Worm (Caenorhabditis elegans) whole organism, midembryonic: ENCODE measurements around the gene F07F6.2.

Source experiments
- cog-1 ChIP-seq: sonication (generic microtip); optimal IDR thresholded peaks from 2 replicates; lab custom pipeline; 2016; ENCODE audit warnings: missing genetic modification characterization, missing compliant biosample characterization
- ref-1 ChIP-seq: fragments of 200-800 bp; sonication (Bioruptor generic); conservative IDR thresholded peaks from 2 replicates; pipeline ENCODE4 v1.3.6; 2022; ENCODE audit warnings: missing genetic modification reagents, missing genetic modification characterization, missing compliant biosample characterization

ce11 chrII:5478318-5478717, 48.3 kb downstream of the F07F6.2 start, which contains the start of gene F56D1.1:
- TF ChIP-seq ref-1 (GFP tag; lab: Robert Waterston, UW): no peak
- TF ChIP-seq cog-1 (tag; lab: Kevin White, UChicago): no peak
